Worm (Caenorhabditis elegans): ENCODE measurements around the gene nck-1.

Gene nck-1

DNA sequence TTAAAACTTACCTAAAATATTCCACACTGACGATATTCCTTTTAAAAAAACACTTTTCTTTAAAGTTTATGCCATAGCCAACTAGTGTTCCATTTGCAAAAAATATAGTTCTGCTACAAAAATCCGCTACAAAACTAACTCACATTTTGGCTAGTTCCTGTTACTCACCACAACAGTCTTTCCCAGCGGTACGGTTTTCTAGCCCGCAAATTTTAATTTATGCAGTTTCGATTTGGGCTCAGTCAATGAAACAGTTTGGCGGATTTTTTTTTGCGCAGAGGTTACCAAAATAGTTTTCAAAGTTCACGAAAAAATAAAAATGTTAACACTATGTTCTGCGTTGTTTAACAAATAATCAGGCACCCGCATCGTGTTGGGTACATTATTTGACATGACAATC is 52.0 kb downstream of the nck-1 start:
- TF ChIP-seq ama-1 (optimal IDR thresholded peaks at IDR 0.05) (peak; percentile 52), Y55F3AM.14 (GFP tag; optimal IDR thresholded peaks at IDR 0.05) (no peak)

DNA sequence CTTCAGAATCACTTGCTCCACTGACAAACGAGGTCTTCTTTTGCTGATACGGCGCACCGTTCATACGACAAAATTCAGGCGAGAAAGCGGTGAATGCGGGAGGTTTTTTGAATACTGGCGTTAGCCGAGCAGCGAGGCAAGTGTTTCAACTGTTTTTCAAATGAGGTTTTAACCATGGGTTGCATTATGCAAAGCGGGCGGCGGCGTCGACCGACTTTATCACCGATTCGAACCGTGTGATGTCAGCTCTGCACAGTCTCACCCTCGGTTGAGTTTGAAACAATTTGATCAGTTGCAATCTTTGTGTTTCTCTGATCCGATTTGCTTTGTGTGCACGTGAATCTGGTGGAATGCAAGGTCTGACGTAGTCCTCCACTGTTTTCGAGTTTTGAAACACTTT is 52.8 kb downstream of the nck-1 start, which contains the start of gene clh-4:
Gene clh-4 (minus strand): TSS at position 101 of the 400 bp plus-strand sequence.
- TF ChIP-seq nhr-77 (tag; optimal IDR thresholded peaks at IDR 0.05) = no peak
- no peak for TF ChIP-seq nhr-6 (tag; optimal IDR thresholded peaks at IDR 0.05)
- no peak for TF ChIP-seq ama-1 (optimal IDR thresholded peaks at IDR 0.05)
- TF ChIP-seq C34F6.9 (tag; optimal IDR thresholded peaks at IDR 0.05) = no peak
- no peak for TF ChIP-seq ztf-1 (GFP tag; conservative IDR thresholded peaks at IDR 0.05)
- TF ChIP-seq nhr-23 (tag; optimal IDR thresholded peaks at IDR 0.05) = no peak
- no peak for TF ChIP-seq F13H6.1 (tag; optimal IDR thresholded peaks at IDR 0.05)
- no peak for TF ChIP-seq sem-4 (tag; optimal IDR thresholded peaks at IDR 0.05)
- no peak for TF ChIP-seq nhr-129 (tag; optimal IDR thresholded peaks at IDR 0.05)
- TF ChIP-seq dmd-4 (tag; optimal IDR thresholded peaks at IDR 0.05) = no peak
- TF ChIP-seq ztf-11 (tag; optimal IDR thresholded peaks at IDR 0.05) = no peak
- TF ChIP-seq mab-5 (tag; optimal IDR thresholded peaks at IDR 0.05) = no peak
- TF ChIP-seq ceh-82 (tag; optimal IDR thresholded peaks at IDR 0.05) = no peak
- TF ChIP-seq egl-27 (tag; optimal IDR thresholded peaks at IDR 0.05) = no peak
- TF ChIP-seq sma-3 (GFP tag; optimal IDR thresholded peaks at IDR 0.05) = no peak
